Worm (Caenorhabditis elegans) whole organism, late embryonic: Measurements from ENCODE around the gene stim-1.

Experiments used
- C38D4.7 ChIP-seq: fragments of 200-800 bp; sonication (Bioruptor generic); optimal IDR thresholded peaks from 2 replicates; lab custom pipeline; 2018; ENCODE audit warnings: mild to moderate bottlenecking, missing genetic modification characterization, moderate library complexity, missing compliant biosample characterization
- F13H6.1 ChIP-seq: sonication (generic microtip); optimal IDR thresholded peaks from 2 replicates; lab custom pipeline; 2016; ENCODE audit warnings: missing genetic modification characterization, missing compliant biosample characterization
- K02D7.2 ChIP-seq: sonication (generic microtip); optimal IDR thresholded peaks from 2 replicates; lab custom pipeline; 2017; ENCODE audit warnings: mild to moderate bottlenecking, missing genetic modification characterization, missing compliant biosample characterization
- T23F11.4 ChIP-seq: fragments of 200-800 bp; sonication (Bioruptor generic); optimal IDR thresholded peaks from 2 replicates; lab custom pipeline; 2018; ENCODE audit warnings: mild to moderate bottlenecking, missing genetic modification characterization, missing compliant biosample characterization
- ama-1 ChIP-seq: fragments of 150-350 bp; optimal IDR thresholded peaks from 2 replicates; lab custom pipeline; 2014
- ceh-14 ChIP-seq: sonication (generic microtip); optimal IDR thresholded peaks from 2 replicates; lab custom pipeline; 2016; ENCODE audit warnings: missing genotype, missing genetic modification characterization, missing compliant biosample characterization
- ceh-19 ChIP-seq: fragments of 200-800 bp; sonication (Bioruptor generic); optimal IDR thresholded peaks from 2 replicates; lab custom pipeline; 2018; ENCODE audit warnings: mild to moderate bottlenecking, missing genetic modification characterization, missing compliant biosample characterization
- ceh-22 ChIP-seq: sonication (generic microtip); optimal IDR thresholded peaks from 2 replicates; lab custom pipeline; 2017; ENCODE audit warnings: missing biosample characterization, missing genetic modification characterization
- ceh-24 ChIP-seq: sonication (generic microtip); optimal IDR thresholded peaks from 2 replicates; lab custom pipeline; 2016; ENCODE audit warnings: mild to moderate bottlenecking, missing genetic modification characterization, missing compliant biosample characterization
- ceh-34 ChIP-seq: sonication (generic microtip); optimal IDR thresholded peaks from 2 replicates; lab custom pipeline; 2016; ENCODE audit warnings: mild to moderate bottlenecking, missing genetic modification characterization, missing compliant biosample characterization
- ceh-6 ChIP-seq: fragments of 200-800 bp; sonication (Bioruptor generic); optimal IDR thresholded peaks from 2 replicates; lab custom pipeline; 2018; ENCODE audit warnings: mild to moderate bottlenecking, missing genetic modification characterization, missing compliant biosample characterization
- che-1 ChIP-seq: sonication (generic microtip); optimal IDR thresholded peaks from 2 replicates; lab custom pipeline; 2016; ENCODE audit warnings: mild to moderate bottlenecking, missing genetic modification characterization, missing compliant biosample characterization
- dve-1 ChIP-seq: sonication (generic microtip); optimal IDR thresholded peaks from 2 replicates; lab custom pipeline; 2017; ENCODE audit warnings: antibody characterized with exemption, mild to moderate bottlenecking, missing genetic modification characterization, missing compliant biosample characterization
- elt-2 ChIP-seq: sonication (generic microtip); optimal IDR thresholded peaks from 2 replicates; lab custom pipeline; 2016; ENCODE audit warnings: missing genetic modification reagents, missing genetic modification characterization, missing compliant biosample characterization
- elt-4 ChIP-seq: sonication (generic microtip); optimal IDR thresholded peaks from 2 replicates; lab custom pipeline; 2016; ENCODE audit warnings: missing genetic modification characterization, missing compliant biosample characterization
- fkh-10 ChIP-seq: fragments of 150-350 bp; optimal IDR thresholded peaks from 2 replicates; lab custom pipeline; 2014; ENCODE audit warnings: missing biosample characterization, missing genetic modification reagents, missing genetic modification characterization
- fkh-6 ChIP-seq: sonication (generic microtip); optimal IDR thresholded peaks from 2 replicates; lab custom pipeline; 2016; ENCODE audit warnings: missing genetic modification characterization, missing compliant biosample characterization
- gmeb-2 ChIP-seq: sonication (generic microtip); optimal IDR thresholded peaks from 2 replicates; lab custom pipeline; 2016; ENCODE audit warnings: missing genetic modification characterization, inconsistent platforms, missing compliant biosample characterization
- hlh-13 ChIP-seq: fragments of 200-800 bp; sonication (Bioruptor generic); optimal IDR thresholded peaks from 2 replicates; lab custom pipeline; 2018; ENCODE audit warnings: mild to moderate bottlenecking, missing genetic modification characterization, missing compliant biosample characterization
- hlh-30 ChIP-seq: sonication (generic microtip); optimal IDR thresholded peaks from 2 replicates; lab custom pipeline; 2017; ENCODE audit warnings: antibody characterized with exemption, missing genetic modification characterization, missing compliant biosample characterization; ENCODE audit not compliant: insufficient read depth
- hlh-6 ChIP-seq: sonication (generic microtip); optimal IDR thresholded peaks from 2 replicates; lab custom pipeline; 2016; ENCODE audit warnings: missing genotype, missing genetic modification characterization, missing compliant biosample characterization
- hlh-8 ChIP-seq: sonication (generic microtip); optimal IDR thresholded peaks from 2 replicates; lab custom pipeline; 2016; ENCODE audit warnings: missing genotype, missing genetic modification characterization, missing compliant biosample characterization
- lin-11 ChIP-seq: fragments of 200-800 bp; sonication (Bioruptor generic); optimal IDR thresholded peaks from 2 replicates; lab custom pipeline; 2018; ENCODE audit warnings: mild to moderate bottlenecking, missing genetic modification characterization, missing compliant biosample characterization
- nfya-1 ChIP-seq: sonication (generic microtip); optimal IDR thresholded peaks from 2 replicates; lab custom pipeline; 2017; ENCODE audit warnings: missing genetic modification characterization, mild to moderate bottlenecking, missing compliant biosample characterization, antibody characterized with exemption, moderate library complexity
- nhr-232 ChIP-seq: sonication (generic microtip); optimal IDR thresholded peaks from 2 replicates; lab custom pipeline; 2016; ENCODE audit warnings: missing genetic modification characterization, missing compliant biosample characterization
- pat-9 ChIP-seq: fragments of 200-800 bp; sonication (Bioruptor generic); optimal IDR thresholded peaks from 2 replicates; lab custom pipeline; 2018; ENCODE audit warnings: mild to moderate bottlenecking, missing genetic modification characterization, moderate library complexity, missing compliant biosample characterization
- pha-2 ChIP-seq: sonication (generic microtip); optimal IDR thresholded peaks from 2 replicates; lab custom pipeline; 2017; ENCODE audit warnings: mild to moderate bottlenecking, missing genetic modification characterization, missing compliant biosample characterization
- rnt-1 ChIP-seq: sonication (generic microtip); optimal IDR thresholded peaks from 2 replicates; lab custom pipeline; 2016; ENCODE audit warnings: missing genetic modification characterization, missing compliant biosample characterization
- sox-2 ChIP-seq: fragments of 200-800 bp; sonication (Bioruptor generic); IDR thresholded peaks from 2 replicates; pipeline ENCODE4 v1.3.6; 2022; ENCODE audit warnings: missing genetic modification reagents, missing genetic modification characterization, missing compliant biosample characterization
- sox-4 ChIP-seq: sonication (generic microtip); optimal IDR thresholded peaks from 2 replicates; lab custom pipeline; 2017; ENCODE audit warnings: mild to moderate bottlenecking, missing genetic modification characterization, inconsistent platforms, missing compliant biosample characterization
- tbx-2 ChIP-seq: sonication (generic microtip); optimal IDR thresholded peaks from 2 replicates; lab custom pipeline; 2016; ENCODE audit warnings: missing genetic modification characterization, missing compliant biosample characterization
- unc-3 ChIP-seq, 2 experiments: fragments of 200-800 bp in 1 of 2; sonication (Bioruptor generic) in 1 of 2; sonication (generic microtip) in 1 of 2; conservative IDR thresholded peaks in 1 of 2; optimal IDR thresholded peaks in 1 of 2; 2 replicates each; pipeline versions ENCODE4 v1.3.6 to Lab custom; 2016 to 2022; ENCODE audit warnings: missing compliant biosample characterization in 2 of 2, missing genetic modification characterization in 2 of 2, missing genetic modification reagents in 1 of 2
- unc-55 ChIP-seq: sonication (generic microtip); optimal IDR thresholded peaks from 2 replicates; lab custom pipeline; 2017; ENCODE audit warnings: missing biosample characterization, missing genetic modification reagents, missing genetic modification characterization
- ztf-16 ChIP-seq: sonication (generic microtip); optimal IDR thresholded peaks from 2 replicates; lab custom pipeline; 2017; ENCODE audit warnings: missing genetic modification characterization, missing compliant biosample characterization

stim-1 gene

DNA sequence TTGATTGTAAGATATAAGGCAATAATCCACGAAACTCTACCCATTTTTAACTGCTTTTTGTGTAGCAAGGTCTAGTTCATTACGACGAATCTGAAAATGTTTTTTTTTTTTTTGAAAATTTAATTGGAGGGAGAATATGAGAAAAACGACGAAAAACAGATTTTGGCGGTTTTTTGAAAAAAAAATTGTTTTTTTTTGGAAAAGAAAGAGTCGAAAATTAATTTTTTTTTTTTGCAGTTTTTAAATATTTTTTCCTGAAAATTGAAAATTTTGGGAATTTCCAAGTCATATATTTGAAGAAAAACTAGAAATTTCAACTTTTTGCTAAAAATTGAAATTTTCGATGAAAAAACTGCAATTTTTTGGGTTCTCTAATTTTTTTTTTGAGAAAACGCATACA lies at the start of gene stim-1:
TSS of gene stim-1 (minus strand) at position 101 of the 400 bp plus-strand sequence.
- no peak for TF ChIP-seq unc-55 (GFP tag; lab: Kevin White, UChicago)
- TF ChIP-seq gmeb-2 (tag; lab: Kevin White, UChicago) = no peak

DNA sequence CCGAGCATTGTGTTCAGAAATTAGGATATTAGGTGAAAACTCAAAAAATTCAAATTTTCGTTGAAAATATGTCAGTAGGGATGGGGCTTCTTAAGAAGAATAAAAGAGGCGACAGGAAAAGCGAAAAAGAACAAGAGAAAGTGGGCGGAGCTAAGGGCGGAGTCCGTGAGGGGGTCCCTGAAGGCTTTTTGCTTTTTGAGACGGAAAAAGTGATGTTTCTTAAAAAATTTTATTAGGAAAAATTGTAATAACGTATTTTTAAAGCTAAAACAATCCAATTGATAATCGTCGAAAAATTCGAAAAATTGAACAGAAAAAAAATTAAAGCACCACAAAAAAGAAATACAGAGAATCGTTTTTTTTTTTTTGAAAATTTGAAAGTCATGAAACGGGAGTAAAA lies 45.2 kb upstream of the stim-1 start, which contains the start of gene Y55B1BR.6:
TSS of gene Y55B1BR.6 (minus strand) at position 101 of the 400 bp plus-strand sequence.
- TF ChIP-seq F13H6.1 (tag; lab: Kevin White, UChicago) = no peak
- TF ChIP-seq hlh-30 (tag; lab: Kevin White, UChicago) = no peak

DNA sequence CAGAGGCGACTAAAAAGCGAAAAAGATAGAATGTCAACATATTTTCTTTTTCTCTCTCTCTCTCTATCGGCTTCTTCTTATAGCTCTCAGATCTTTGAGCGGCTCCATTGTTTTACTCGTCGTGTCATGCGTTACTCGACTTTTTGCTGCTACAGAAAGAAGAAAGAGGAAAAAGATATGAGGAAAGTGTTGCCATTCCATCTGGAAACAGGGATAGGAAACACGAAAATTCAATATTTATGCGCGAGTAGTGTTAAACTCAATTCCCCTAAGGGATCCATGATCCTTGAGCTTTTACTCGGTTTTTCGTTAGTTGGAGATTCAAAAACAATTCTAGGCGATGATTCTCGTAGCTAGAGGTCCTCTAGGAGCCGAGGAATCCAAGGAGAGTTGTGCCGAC lies 37.2 kb upstream of the stim-1 start:
- no peak for TF ChIP-seq nfya-1 (tag; lab: Kevin White, UChicago)
- no peak for TF ChIP-seq ceh-14 (tag; lab: Kevin White, UChicago)

DNA sequence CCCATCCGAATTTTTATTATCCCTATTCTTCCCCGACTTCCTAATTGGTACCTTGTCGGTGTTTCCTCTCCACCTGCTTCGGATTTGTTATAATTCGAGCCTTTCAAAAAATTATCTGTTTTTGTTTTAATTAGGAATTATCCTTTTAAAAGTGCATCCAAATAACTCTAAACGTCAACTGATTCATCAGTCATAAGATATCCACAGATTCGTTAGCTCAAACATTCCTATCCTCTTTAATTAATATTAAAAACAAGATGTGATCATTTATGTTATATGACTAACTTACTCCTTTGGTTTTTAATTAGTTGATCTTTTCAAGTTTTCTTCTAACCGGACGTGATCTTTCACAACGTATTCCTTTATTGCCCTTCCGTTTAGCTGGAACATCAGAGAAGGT lies 28.3 kb upstream of the stim-1 start:
- no peak for TF ChIP-seq sox-2
- no peak for TF ChIP-seq ztf-16 (tag; lab: Kevin White, UChicago)
- no peak for TF ChIP-seq ceh-19
- no peak for TF ChIP-seq fkh-10 (GFP tag; lab: Kevin White, UChicago)
- TF ChIP-seq elt-2 (tag; lab: Kevin White, UChicago) = no peak
- TF ChIP-seq hlh-8 (tag; lab: Kevin White, UChicago) = no peak
- no peak for TF ChIP-seq ceh-6 (GFP tag; lab: Kevin White, UChicago)
- no peak for TF ChIP-seq unc-3 (GFP tag; conservative IDR thresholded peaks at IDR 0.05; lab: Robert Waterston, UW)
- TF ChIP-seq unc-3 (tag; optimal IDR thresholded peaks at IDR 0.05; lab: Kevin White, UChicago) = no peak
- no peak for TF ChIP-seq hlh-6
- TF ChIP-seq, all 69 proteins: peak for 0

DNA sequence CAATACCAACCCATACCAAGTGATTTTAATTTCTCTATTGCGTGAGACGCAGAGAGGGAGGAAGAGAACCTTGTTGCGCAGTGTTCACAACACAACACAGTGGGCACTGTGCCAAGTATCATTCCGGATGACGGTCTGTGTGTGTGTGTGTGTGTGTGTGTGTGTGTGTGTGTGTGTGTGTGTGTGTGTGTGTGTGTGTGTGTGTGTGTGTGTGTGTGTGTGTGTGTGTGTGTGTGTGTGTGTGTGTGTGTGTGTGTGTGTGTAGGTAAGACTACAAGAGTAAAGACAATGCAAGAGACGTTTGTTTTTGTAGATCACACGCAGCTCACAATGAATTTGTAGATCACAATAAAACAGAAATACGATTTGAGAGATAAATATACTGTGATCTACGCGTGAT lies 27.0 kb upstream of the stim-1 start:
- TF ChIP-seq hlh-13 (GFP tag; lab: Kevin White, UChicago) (peak; percentile 59), pha-2 (tag; lab: Kevin White, UChicago) (peak; percentile 45), K02D7.2 (tag; lab: Kevin White, UChicago) (peak; percentile 48), sox-4 (tag; lab: Kevin White, UChicago) (peak; percentile 48), C38D4.7 (GFP tag; lab: Kevin White, UChicago) (peak; percentile 40), pat-9 (tag; lab: Kevin White, UChicago) (peak; percentile 21), ceh-19 (peak; percentile 25), ceh-24 (tag; lab: Kevin White, UChicago) (peak; percentile 4), gmeb-2 (tag; lab: Kevin White, UChicago) (peak; percentile 54), che-1 (tag; lab: Kevin White, UChicago) (peak; percentile 50), T23F11.4 (peak; percentile 3), lin-11 (tag; lab: Kevin White, UChicago) (peak; percentile 37), ceh-6 (GFP tag; lab: Kevin White, UChicago) (peak; percentile 62)
- TF ChIP-seq, all 69 proteins: peak for 13; not testable (repeated sequence) for 56

DNA sequence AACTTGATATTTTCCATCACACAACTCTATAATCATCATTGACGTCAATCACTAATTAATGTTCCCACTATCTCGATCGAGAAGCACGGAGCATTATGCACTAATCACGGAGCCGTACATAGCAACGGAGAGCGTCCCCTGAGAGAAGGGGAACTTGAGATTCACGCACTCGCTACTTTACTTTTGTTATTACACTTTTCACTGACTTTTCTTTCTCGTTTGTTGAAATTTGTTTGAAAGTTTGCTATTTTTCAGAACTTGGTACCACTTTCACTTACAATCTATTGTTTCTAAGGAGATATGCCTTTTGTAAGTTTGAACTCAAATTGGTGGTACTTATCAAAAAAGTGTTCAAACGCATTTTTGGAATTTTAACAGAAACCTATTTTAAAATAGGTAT lies 25.6 kb upstream of the stim-1 start, which contains the start of gene Y55B1BR.8:
TSS of gene Y55B1BR.8 (plus strand) at position 301 of the 400 bp plus-strand sequence.
- no peak for TF ChIP-seq fkh-6 (tag; lab: Kevin White, UChicago)
- TF ChIP-seq ceh-34 (tag; lab: Kevin White, UChicago) = no peak
- TF ChIP-seq T23F11.4 = no peak
- no peak for TF ChIP-seq fkh-10 (GFP tag; lab: Kevin White, UChicago)
- no peak for TF ChIP-seq rnt-1 (tag; lab: Kevin White, UChicago)
- no peak for TF ChIP-seq dve-1 (tag; lab: Kevin White, UChicago)
- no peak for TF ChIP-seq elt-4 (tag; lab: Kevin White, UChicago)
- TF ChIP-seq ceh-22 (tag; lab: Kevin White, UChicago) = no peak
- TF ChIP-seq che-1 (tag; lab: Kevin White, UChicago) = no peak
- no peak for TF ChIP-seq ama-1
- TF ChIP-seq nhr-232 = no peak
- TF ChIP-seq tbx-2 (tag; lab: Kevin White, UChicago) = no peak
- no peak for TF ChIP-seq ceh-19
- no peak for TF ChIP-seq hlh-13 (GFP tag; lab: Kevin White, UChicago)
- TF ChIP-seq, all 69 proteins: peak for 0
